Worm (Caenorhabditis elegans) whole organism, late embryonic: ENCODE data around the gene col-148.

Experiments
- F13H6.1 ChIP-seq: sonication (generic microtip); optimal IDR thresholded peaks from 2 replicates; lab custom pipeline; 2016; ENCODE audit warnings: missing genetic modification characterization, missing compliant biosample characterization
- K09A11.1 ChIP-seq: sonication (generic microtip); optimal IDR thresholded peaks from 2 replicates; lab custom pipeline; 2017; ENCODE audit warnings: antibody characterized with exemption, mild to moderate bottlenecking, missing genetic modification characterization, missing compliant biosample characterization; ENCODE audit not compliant: insufficient read depth
- ceh-14 ChIP-seq: sonication (generic microtip); optimal IDR thresholded peaks from 2 replicates; lab custom pipeline; 2016; ENCODE audit warnings: missing genotype, missing genetic modification characterization, missing compliant biosample characterization
- ceh-22 ChIP-seq: sonication (generic microtip); optimal IDR thresholded peaks from 2 replicates; lab custom pipeline; 2017; ENCODE audit warnings: missing biosample characterization, missing genetic modification characterization
- ceh-30 ChIP-seq: fragments of 150-350 bp; optimal IDR thresholded peaks from 2 replicates; lab custom pipeline; 2014; ENCODE audit warnings: missing biosample characterization, missing genetic modification characterization
- gmeb-2 ChIP-seq: sonication (generic microtip); optimal IDR thresholded peaks from 2 replicates; lab custom pipeline; 2016; ENCODE audit warnings: missing genetic modification characterization, inconsistent platforms, missing compliant biosample characterization
- nfya-1 ChIP-seq: sonication (generic microtip); optimal IDR thresholded peaks from 2 replicates; lab custom pipeline; 2017; ENCODE audit warnings: missing genetic modification characterization, mild to moderate bottlenecking, missing compliant biosample characterization, antibody characterized with exemption, moderate library complexity
- nhr-11 ChIP-seq: fragments of 150-350 bp; optimal IDR thresholded peaks from 2 replicates; lab custom pipeline; 2014; ENCODE audit warnings: missing biosample characterization, missing genetic modification characterization
- pha-2 ChIP-seq: sonication (generic microtip); optimal IDR thresholded peaks from 2 replicates; lab custom pipeline; 2017; ENCODE audit warnings: mild to moderate bottlenecking, missing genetic modification characterization, missing compliant biosample characterization
- pqm-1 ChIP-seq: sonication (generic microtip); optimal IDR thresholded peaks from 2 replicates; lab custom pipeline; 2016; ENCODE audit warnings: missing genetic modification characterization, missing compliant biosample characterization
- unc-86 ChIP-seq: sonication (generic microtip); optimal IDR thresholded peaks from 2 replicates; lab custom pipeline; 2016; ENCODE audit warnings: missing genetic modification characterization, missing compliant biosample characterization
- ztf-16 ChIP-seq: sonication (generic microtip); optimal IDR thresholded peaks from 2 replicates; lab custom pipeline; 2017; ENCODE audit warnings: missing genetic modification characterization, missing compliant biosample characterization

DNA sequence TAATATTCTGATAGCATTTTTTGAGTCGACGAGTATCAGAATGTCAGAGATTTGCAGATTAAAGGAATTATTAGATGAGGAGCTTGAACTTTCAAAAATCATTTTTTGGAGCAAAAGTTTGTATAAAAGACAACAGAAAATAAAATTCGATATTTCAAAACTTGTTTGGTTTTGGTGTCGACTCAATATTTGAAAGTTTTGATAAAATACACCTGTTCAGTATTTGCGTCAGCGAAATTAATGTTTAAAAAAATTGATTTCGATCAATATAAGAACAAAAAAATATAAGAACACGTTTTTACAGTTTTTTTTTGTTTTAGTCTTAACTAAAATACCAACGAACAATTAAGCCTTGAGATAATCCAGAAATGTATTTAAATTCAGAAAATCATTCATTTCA, 20.9 kb upstream of the col-148 start, which contains the start of gene C12D8.13:
- no peak for TF ChIP-seq K09A11.1 (tag; lab: Kevin White, UChicago)
- no peak for TF ChIP-seq F13H6.1 (tag; lab: Kevin White, UChicago)
- no peak for TF ChIP-seq nfya-1 (tag; lab: Kevin White, UChicago)
- no peak for TF ChIP-seq nhr-11 (tag; lab: Kevin White, UChicago)
- no peak for TF ChIP-seq ceh-14 (tag; lab: Kevin White, UChicago)
- TF ChIP-seq pqm-1 (tag; lab: Kevin White, UChicago): no peak
- TF ChIP-seq ceh-30 (tag; lab: Kevin White, UChicago): no peak
- no peak for TF ChIP-seq ceh-22 (tag; lab: Kevin White, UChicago)
- no peak for TF ChIP-seq ztf-16 (tag; lab: Kevin White, UChicago)
- TF ChIP-seq gmeb-2 (tag; lab: Kevin White, UChicago): no peak
- no peak for TF ChIP-seq pha-2
- TF ChIP-seq unc-86 (tag; lab: Kevin White, UChicago): no peak
